Fruit fly (Drosophila melanogaster): Measurements from ENCODE around the gene Pdp.
A peak's percentile ranks its signal among the peaks of the same experiment; 100 is the strongest.

Pdp gene

dm6 chrX:7706398-7707349 is 27.8 kb downstream of the Pdp start (continued):
- TF ChIP-seq tin (GFP tag; optimal IDR thresholded peaks at IDR 0.05) = peak; percentile 97
- TF ChIP-seq CG13296 (GFP tag; optimal IDR thresholded peaks at IDR 0.05) = peak; percentile 99
- peak; percentile 94 for TF ChIP-seq sd (tag; optimal IDR thresholded peaks at IDR 0.05)
- TF ChIP-seq CG11093 (GFP tag; IDR thresholded peaks at IDR 0.05) = peak; percentile 97
- peak; percentile 85 for TF ChIP-seq CG10321 (GFP tag; IDR thresholded peaks at IDR 0.05)
- TF ChIP-seq vfl (GFP tag; optimal IDR thresholded peaks at IDR 0.05) = peak; percentile 68
- TF ChIP-seq Nf-YB (GFP tag; optimal IDR thresholded peaks at IDR 0.05) = peak; percentile 87
- peak; percentile 67 for TF ChIP-seq Dip2 (GFP tag; IDR thresholded peaks at IDR 0.05)
- TF ChIP-seq so (GFP tag; IDR thresholded peaks at IDR 0.05) = peak; percentile 97
- TF ChIP-seq sim (GFP tag; IDR thresholded peaks at IDR 0.05) = peak; percentile 95
- peak; percentile 94 for TF ChIP-seq schlank (tag; optimal IDR thresholded peaks at IDR 0.05)
- TF ChIP-seq CG11695 (GFP tag; IDR thresholded peaks at IDR 0.05) = peak; percentile 98
- peak; percentile 98 for TF ChIP-seq ttk (GFP tag; IDR thresholded peaks at IDR 0.05)
- peak; percentile 95 for TF ChIP-seq fd64A (GFP tag; optimal IDR thresholded peaks at IDR 0.05)
- TF ChIP-seq CG8290 (GFP tag; optimal IDR thresholded peaks at IDR 0.05) = peak; percentile 92
- TF ChIP-seq CG8290 (tag; optimal IDR thresholded peaks at IDR 0.05) = peak; percentile 65 to 95
- peak; percentile 92 for TF ChIP-seq ssp (GFP tag; IDR thresholded peaks at IDR 0.05)
- TF ChIP-seq ci (GFP tag; IDR thresholded peaks at IDR 0.05) = peak; percentile 99
- peak; percentile 99 for TF ChIP-seq CG32532 (GFP tag; IDR thresholded peaks at IDR 0.05)
- TF ChIP-seq CG7987 (GFP tag; optimal IDR thresholded peaks at IDR 0.05) = peak; percentile 96
- TF ChIP-seq CG13775 (GFP tag; optimal IDR thresholded peaks at IDR 0.05) = peak; percentile 94
- peak; percentile 98 for TF ChIP-seq NFAT (GFP tag; IDR thresholded peaks at IDR 0.05)
- TF ChIP-seq gem (tag; optimal IDR thresholded peaks at IDR 0.05) = peak; percentile 98
- peak; percentile 90 for TF ChIP-seq Mad (GFP tag; optimal IDR thresholded peaks at IDR 0.05)
- TF ChIP-seq Oaz (GFP tag; IDR thresholded peaks at IDR 0.05) = peak; percentile 98
- peak; percentile 96 for TF ChIP-seq CG15601 (tag; optimal IDR thresholded peaks at IDR 0.05)
- no peak for TF ChIP-seq CG12236 (GFP tag; optimal IDR thresholded peaks at IDR 0.05)
- TF ChIP-seq Gsc (GFP tag; IDR thresholded peaks at IDR 0.05) = peak; percentile 94
- TF ChIP-seq tap (tag; optimal IDR thresholded peaks at IDR 0.05) = peak; percentile 99
- TF ChIP-seq CG4360 (GFP tag; IDR thresholded peaks at IDR 0.05) = peak; percentile 86
- peak; percentile 95 for TF ChIP-seq jing (GFP tag; optimal IDR thresholded peaks at IDR 0.05)
- TF ChIP-seq sqz (GFP tag; optimal IDR thresholded peaks at IDR 0.05) = peak; percentile 96
- TF ChIP-seq CG5953 (GFP tag; IDR thresholded peaks at IDR 0.05) = peak; percentile 98
- peak; percentile 99 for TF ChIP-seq HmgZ (tag; optimal IDR thresholded peaks at IDR 0.05)
- peak; percentile 87 for TF ChIP-seq Hey (tag; optimal IDR thresholded peaks at IDR 0.05)
- peak; percentile 98 for TF ChIP-seq Ets65A (GFP tag)
- peak; percentile 94 for TF ChIP-seq CkIIα-i1 (GFP tag; IDR thresholded peaks at IDR 0.05)
- TF ChIP-seq toy (GFP tag; IDR thresholded peaks at IDR 0.05) = peak; percentile 98
- peak; percentile 82 for TF ChIP-seq Hsf (GFP tag; optimal IDR thresholded peaks at IDR 0.05)
- peak; percentile 69 for TF ChIP-seq eyg (GFP tag; optimal IDR thresholded peaks at IDR 0.05)
- TF ChIP-seq GATAe (GFP tag; conservative IDR thresholded peaks at IDR 0.05) = peak; percentile 95
- peak; percentile 98 for TF ChIP-seq CG11456 (GFP tag; IDR thresholded peaks at IDR 0.05)
- TF ChIP-seq CG8765 (GFP tag; IDR thresholded peaks at IDR 0.05) = peak; percentile 93
- peak; percentile 40 for TF ChIP-seq crc (GFP tag; optimal IDR thresholded peaks at IDR 0.05)
- TF ChIP-seq CG11398 (GFP tag; optimal IDR thresholded peaks at IDR 0.05) = peak; percentile 48
- TF ChIP-seq CG13287 (GFP tag; IDR thresholded peaks at IDR 0.05; ENCODE audit: partially characterized antibody) = peak; percentile 25; the same call in 1 of the 2 replicates
- TF ChIP-seq CG10543 (GFP tag; optimal IDR thresholded peaks at IDR 0.05) = peak; percentile 99
- peak; percentile 99 for TF ChIP-seq row (GFP tag; IDR thresholded peaks at IDR 0.05)
- peak; percentile 69 to 98 for TF ChIP-seq Pdp1 (GFP tag; optimal IDR thresholded peaks at IDR 0.05)
- peak; percentile 96 for TF ChIP-seq Hr3 (GFP tag; optimal IDR thresholded peaks at IDR 0.05)
